Worm (Caenorhabditis elegans) whole organism, young adult: ENCODE data around the gene rpc-1.

Experiments used
- F22D6.2 ChIP-seq: sonication (generic microtip); optimal IDR thresholded peaks from 2 replicates; lab custom pipeline; 2016; ENCODE audit warnings: mild to moderate bottlenecking, missing genetic modification characterization, missing compliant biosample characterization
- F39B2.1 ChIP-seq: fragments of 200-800 bp; sonication (Bioruptor generic); IDR thresholded peaks from 2 replicates; pipeline ENCODE4 v1.3.6; 2022; ENCODE audit warnings: missing genetic modification reagents, missing genetic modification characterization, missing compliant biosample characterization
- Y95B8A.8 ChIP-seq: fragments of 200-800 bp; sonication (Bioruptor generic); IDR thresholded peaks from 2 replicates; pipeline ENCODE4 v1.3.6; 2022; ENCODE audit warnings: missing genetic modification reagents, missing genetic modification characterization, missing compliant biosample characterization
- ama-1 ChIP-seq, 3 experiments: fragments of 150-350 bp in 1 of 3; sonication (generic microtip) in 2 of 3; optimal IDR thresholded peaks; 2 replicates each; lab custom pipeline; 2014 to 2018; ENCODE audit warnings: missing biosample characterization in 2 of 3, missing genetic modification characterization in 2 of 3, missing genetic modification reagents in 2 of 3
- attf-3 ChIP-seq: fragments of 200-800 bp; sonication (Bioruptor generic); conservative IDR thresholded peaks from 2 replicates; pipeline ENCODE4 v1.3.6; 2022; ENCODE audit warnings: missing genetic modification reagents, missing genetic modification characterization, missing compliant biosample characterization
- fkh-3 ChIP-seq: sonication (generic microtip); optimal IDR thresholded peaks from 2 replicates; lab custom pipeline; 2016; ENCODE audit warnings: mild to moderate bottlenecking, missing genetic modification characterization, missing compliant biosample characterization
- him-1 ChIP-seq: sonication (generic microtip); optimal IDR thresholded peaks from 2 replicates; lab custom pipeline; 2016; ENCODE audit warnings: missing genotype, missing genetic modification reagents, missing genetic modification characterization, missing compliant biosample characterization
- nfya-1 ChIP-seq: sonication (generic microtip); optimal IDR thresholded peaks from 2 replicates; lab custom pipeline; 2017; ENCODE audit warnings: antibody characterized with exemption, missing compliant biosample characterization, missing genetic modification characterization, borderline replicate concordance; ENCODE audit not compliant: insufficient read depth
- nfya-2 ChIP-seq: fragments of 200-800 bp; sonication (Bioruptor generic); IDR thresholded peaks from 2 replicates; pipeline ENCODE4 v1.3.6; 2022; ENCODE audit warnings: missing genetic modification reagents, missing genetic modification characterization, missing compliant biosample characterization
- nhr-120 ChIP-seq: fragments of 200-800 bp; sonication (Bioruptor generic); IDR thresholded peaks from 2 replicates; pipeline ENCODE4 v1.3.6; 2022; ENCODE audit warnings: missing genetic modification characterization, missing compliant biosample characterization
- snpc-4 ChIP-seq, 5 experiments: fragments of 150-350 bp in 1 of 5; sonication (generic microtip) in 4 of 5; optimal IDR thresholded peaks; 2 replicates each; lab custom pipeline; 2014 to 2018; ENCODE audit warnings: missing genetic modification characterization in 5 of 5, missing biosample characterization in 3 of 5, antibody characterized with exemption in 2 of 5, mild to moderate bottlenecking in 2 of 5, missing compliant biosample characterization in 2 of 5, missing genotype in 2 of 5, moderate library complexity in 2 of 5, missing genetic modification reagents in 1 of 5
- unc-62 ChIP-seq: fragments of 150-350 bp; optimal IDR thresholded peaks from 2 replicates; lab custom pipeline; 2014; ENCODE audit warnings: missing biosample characterization, missing genetic modification reagents, missing genetic modification characterization

- TF ChIP-seq snpc-4 (GFP tag; optimal IDR thresholded peaks at IDR 0.05; lab: Kevin White, UChicago) (no peak), snpc-4 (tag; optimal IDR thresholded peaks at IDR 0.05; lab: Kevin White, UChicago) (no peak), nfya-2 (GFP tag; lab: Robert Waterston, UW) (no peak), F22D6.2 (tag; lab: Kevin White, UChicago) (no peak), ama-1 (optimal IDR thresholded peaks at IDR 0.05; lab: Kevin White, UChicago) (no peak), ama-1 (GFP tag; optimal IDR thresholded peaks at IDR 0.05; lab: Kevin White, UChicago) (no peak), fkh-3 (tag; lab: Kevin White, UChicago) (no peak), F39B2.1 (no peak), unc-62 (GFP tag; lab: Kevin White, UChicago) (no peak), nhr-120 (GFP tag; lab: Robert Waterston, UW) (no peak), nfya-1 (tag; lab: Kevin White, UChicago) (no peak), Y95B8A.8 (GFP tag; lab: Robert Waterston, UW) (no peak), him-1 (tag; lab: Kevin White, UChicago) (no peak), attf-3 (GFP tag; lab: Robert Waterston, UW) (no peak)
Observed at ce11 chrIV:7152409-7152808, 13.1 kb downstream of the rpc-1 start, which contains the start of gene col-113.
